Worm (Caenorhabditis elegans) whole organism, L4 larva: Measurements from ENCODE around the gene T26H5.4.

Source experiments
- Y5F2A.4 ChIP-seq: fragments of 200-800 bp; sonication (Bioruptor generic); optimal IDR thresholded peaks from 2 replicates; lab custom pipeline; 2018; ENCODE audit warnings: mild to moderate bottlenecking, missing genetic modification characterization, missing compliant biosample characterization
- ceh-82 ChIP-seq: sonication (generic microtip); optimal IDR thresholded peaks from 2 replicates; lab custom pipeline; 2017; ENCODE audit warnings: missing biosample characterization, missing genetic modification characterization
- dmd-9 ChIP-seq: fragments of 200-800 bp; sonication (Bioruptor generic); IDR thresholded peaks from 2 replicates; pipeline ENCODE4 v1.3.6; 2022; ENCODE audit warnings: missing genetic modification reagents, missing genetic modification characterization, missing compliant biosample characterization
- dve-1 ChIP-seq: sonication (generic microtip); optimal IDR thresholded peaks from 2 replicates; lab custom pipeline; 2017; ENCODE audit warnings: antibody characterized with exemption, mild to moderate bottlenecking, missing genetic modification characterization, missing compliant biosample characterization; ENCODE audit not compliant: insufficient read depth
- egl-27 ChIP-seq: sonication (generic microtip); optimal IDR thresholded peaks from 3 replicates; lab custom pipeline; 2017; ENCODE audit warnings: missing biosample characterization, missing genetic modification reagents, missing genetic modification characterization
- mxl-2 ChIP-seq: fragments of 200-800 bp; sonication (Bioruptor generic); conservative IDR thresholded peaks from 2 replicates; pipeline ENCODE4 v1.3.6; 2022; ENCODE audit warnings: missing genetic modification reagents, missing genetic modification characterization, missing compliant biosample characterization
- set-16 ChIP-seq: fragments of 200-800 bp; sonication (Bioruptor generic); IDR thresholded peaks from 2 replicates; pipeline ENCODE4 v1.3.6; 2022; ENCODE audit warnings: missing genetic modification reagents, missing genetic modification characterization, missing compliant biosample characterization
- snpc-4 ChIP-seq: fragments of 150-350 bp; optimal IDR thresholded peaks from 2 replicates; lab custom pipeline; 2014; ENCODE audit warnings: missing biosample characterization, missing genetic modification characterization

- TF ChIP-seq set-16: no peak
- no peak for TF ChIP-seq ceh-82
- TF ChIP-seq Y5F2A.4: no peak
- TF ChIP-seq dmd-9 (GFP tag; lab: Robert Waterston, UW): no peak
- TF ChIP-seq snpc-4 (tag; lab: Kevin White, UChicago): no peak
- no peak for TF ChIP-seq dve-1
- TF ChIP-seq mxl-2 (GFP tag; lab: Robert Waterston, UW): no peak
- no peak for TF ChIP-seq egl-27 (tag; lab: Kevin White, UChicago)
Observed at ce11 chrV:15431322-15432052, 17.0 kb downstream of the T26H5.4 start.
